Worm (Caenorhabditis elegans): ENCODE measurements around the gene Y76B12C.4.

Y76B12C.4 gene

ce11 chrIV:1947891-1948290, 24.3 kb downstream of the Y76B12C.4 start, which contains the start of gene tsen-54 (continued):
- TF ChIP-seq F10B5.3 (tag; optimal IDR thresholded peaks at IDR 0.05) (no peak), lir-3 (tag; optimal IDR thresholded peaks at IDR 0.05) (no peak), aly-2 (tag; optimal IDR thresholded peaks at IDR 0.05) (no peak), zfp-2 (tag; optimal IDR thresholded peaks at IDR 0.05) (no peak)

- TF ChIP-seq vab-7 (GFP tag; IDR thresholded peaks at IDR 0.05) (no peak), unc-62 (GFP tag; optimal IDR thresholded peaks at IDR 0.05 in 1 of 2) (peak in 1 of 2 experiments; percentile 97), unc-62 (tag; optimal IDR thresholded peaks at IDR 0.05) (no peak)
These were observed 27.0 kb downstream of the Y76B12C.4 start for ce11 chrIV:1945200-1945599.

ce11 chrIV:1924178-1924577, 48.0 kb downstream of the Y76B12C.4 start:
- TF ChIP-seq lin-15B (tag; optimal IDR thresholded peaks at IDR 0.05), result no peak
- peak; percentile 96 for TF ChIP-seq aha-1 (tag)
- TF ChIP-seq arid-1 (GFP tag; conservative IDR thresholded peaks at IDR 0.05), result no peak

- peak; percentile 6 for TF ChIP-seq nhr-28 (tag; optimal IDR thresholded peaks at IDR 0.05)
- no peak for TF ChIP-seq hmg-1.1 (GFP tag; IDR thresholded peaks at IDR 0.05)
- TF ChIP-seq hlh-30 (tag; optimal IDR thresholded peaks at IDR 0.05; ENCODE audit: insufficient read depth), result peak; percentile 85
- TF ChIP-seq dve-1 (tag; optimal IDR thresholded peaks at IDR 0.05; ENCODE audit: insufficient read depth), result no peak
- no peak for TF ChIP-seq spr-3 (GFP tag; optimal IDR thresholded peaks at IDR 0.05)
- no peak for TF ChIP-seq hlh-11 (tag; optimal IDR thresholded peaks at IDR 0.05)
- TF ChIP-seq ama-1 (optimal IDR thresholded peaks at IDR 0.05), result no peak
- no peak for TF ChIP-seq F26F4.8 (GFP tag; conservative IDR thresholded peaks at IDR 0.05)
- no peak for TF ChIP-seq R02D3.7 (tag; optimal IDR thresholded peaks at IDR 0.05)
- TF ChIP-seq nhr-111 (GFP tag; optimal IDR thresholded peaks at IDR 0.05), result no peak
- TF ChIP-seq lin-38 (GFP tag; IDR thresholded peaks at IDR 0.05), result peak; percentile 91
- TF ChIP-seq nhr-48 (tag; optimal IDR thresholded peaks at IDR 0.05), result no peak
- TF ChIP-seq lsy-2 (tag; optimal IDR thresholded peaks at IDR 0.05), result peak in 1 of 2 experiments; percentile 14
- no peak for TF ChIP-seq gei-8 (GFP tag; optimal IDR thresholded peaks at IDR 0.05)
- no peak for TF ChIP-seq nhr-237 (tag; optimal IDR thresholded peaks at IDR 0.05)
- no peak for TF ChIP-seq unc-62 (GFP tag; optimal IDR thresholded peaks at IDR 0.05 in 1 of 2)
- no peak for TF ChIP-seq unc-62 (tag; optimal IDR thresholded peaks at IDR 0.05)
These were observed 48.4 kb downstream of the Y76B12C.4 start, which contains the start of gene denn-4 for ce11 chrIV:1923722-1924121. TSS of gene denn-4 (plus strand) at chrIV:1924001.

Data from whole organism, L4 larva.